Worm (Caenorhabditis elegans): ENCODE data around the gene F49C12.9.
"Not testable (repeated sequence)": the region's sequence is repeated elsewhere in the genome, so short reads cannot be mapped to it uniquely, and the experiment has no call there.

Gene F49C12.9

DNA sequence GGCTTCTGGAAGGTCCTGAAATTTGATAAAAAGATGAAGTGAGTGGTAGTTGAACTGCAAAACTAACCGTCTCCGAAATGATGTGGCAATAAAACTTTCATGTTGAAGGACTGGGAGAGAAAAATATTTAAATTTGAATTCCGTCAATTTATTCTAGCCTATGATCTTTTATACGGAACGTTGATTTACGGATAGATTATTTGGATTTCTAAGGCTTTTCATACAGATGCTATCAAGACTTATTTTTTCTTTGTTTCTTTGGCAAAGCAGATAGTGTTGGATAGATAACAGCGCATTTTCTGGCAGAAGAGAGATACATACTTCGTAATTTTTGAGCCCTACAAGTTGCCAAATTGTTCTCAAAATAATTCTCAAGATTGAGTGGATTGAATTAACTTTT, 12.0 kb downstream of the F49C12.9 start, which contains the start of gene F49C12.4:
TSS of gene F49C12.4 (minus strand) at position 101 of the 400 bp plus-strand sequence.
- TF ChIP-seq ztf-29 (GFP tag; IDR thresholded peaks at IDR 0.05): no peak
- no peak for TF ChIP-seq tab-1 (GFP tag; IDR thresholded peaks at IDR 0.05)
- TF ChIP-seq ztf-23 (GFP tag; IDR thresholded peaks at IDR 0.05): no peak
- no peak for TF ChIP-seq cog-1 (tag; optimal IDR thresholded peaks at IDR 0.05)
- TF ChIP-seq med-1 (GFP tag; optimal IDR thresholded peaks at IDR 0.05; ENCODE audit: insufficient read depth): no peak
- no peak for TF ChIP-seq T22C8.4 (GFP tag; IDR thresholded peaks at IDR 0.05)
- no peak for TF ChIP-seq klf-2 (GFP tag; conservative IDR thresholded peaks at IDR 0.05)
- TF ChIP-seq flt-1 (GFP tag; IDR thresholded peaks at IDR 0.05): no peak
- TF ChIP-seq ref-1 (GFP tag; conservative IDR thresholded peaks at IDR 0.05): no peak

DNA sequence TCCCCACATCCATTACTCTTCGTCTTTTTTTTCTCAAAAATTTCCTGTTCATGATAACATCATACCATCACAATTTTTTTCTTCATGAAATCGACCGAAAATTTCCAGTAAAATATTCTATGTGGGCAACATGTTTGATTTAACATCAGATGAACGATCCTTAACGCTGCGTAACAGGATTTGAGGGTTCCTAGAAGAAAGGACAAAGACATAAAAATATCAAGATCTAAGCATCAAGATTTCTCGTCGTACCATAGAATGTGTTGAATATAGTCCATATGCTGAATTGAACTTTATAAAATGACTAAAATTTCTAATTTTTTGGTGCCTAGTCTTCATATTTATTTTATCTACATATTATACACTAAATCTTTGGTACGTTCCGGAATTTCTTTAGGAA, 15.9 kb downstream of the F49C12.9 start, which contains the start of gene F49C12.3:
TSS of gene F49C12.3 (plus strand) at position 301 of the 400 bp plus-strand sequence.
- TF ChIP-seq T22C8.4 (GFP tag; IDR thresholded peaks at IDR 0.05) (no peak), tab-1 (GFP tag; IDR thresholded peaks at IDR 0.05) (no peak), ztf-29 (GFP tag; IDR thresholded peaks at IDR 0.05) (no peak), flt-1 (GFP tag; IDR thresholded peaks at IDR 0.05) (no peak), klf-2 (GFP tag; conservative IDR thresholded peaks at IDR 0.05) (no peak), ref-1 (GFP tag; conservative IDR thresholded peaks at IDR 0.05) (no peak), ztf-23 (GFP tag; IDR thresholded peaks at IDR 0.05) (no peak), med-1 (GFP tag; optimal IDR thresholded peaks at IDR 0.05; ENCODE audit: insufficient read depth) (no peak), cog-1 (tag; optimal IDR thresholded peaks at IDR 0.05) (no peak)

- no peak for TF ChIP-seq flt-1 (GFP tag; IDR thresholded peaks at IDR 0.05)
- TF ChIP-seq med-1 (GFP tag; optimal IDR thresholded peaks at IDR 0.05; ENCODE audit: insufficient read depth): no peak
- no peak for TF ChIP-seq ref-1 (GFP tag; conservative IDR thresholded peaks at IDR 0.05)
- TF ChIP-seq ztf-23 (GFP tag; IDR thresholded peaks at IDR 0.05): no peak
- TF ChIP-seq T22C8.4 (GFP tag; IDR thresholded peaks at IDR 0.05): no peak
- no peak for TF ChIP-seq cog-1 (tag; optimal IDR thresholded peaks at IDR 0.05)
- TF ChIP-seq ztf-29 (GFP tag; IDR thresholded peaks at IDR 0.05): no peak
- TF ChIP-seq tab-1 (GFP tag; IDR thresholded peaks at IDR 0.05): no peak
- no peak for TF ChIP-seq klf-2 (GFP tag; conservative IDR thresholded peaks at IDR 0.05)
Observed at ce11 chrIV:9299145-9299544, 16.9 kb downstream of the F49C12.9 start, which contains the start of gene F49C12.2. Gene F49C12.2, minus strand, starts transcription at chrIV:9299245.

ce11 chrIV:9296285-9296684, 19.7 kb downstream of the F49C12.9 start, which contains the start of gene F49C12.1:
Gene F49C12.1, minus strand, starts transcription at chrIV:9296354.
- TF ChIP-seq ztf-29 (GFP tag; IDR thresholded peaks at IDR 0.05) (no peak), flt-1 (GFP tag; IDR thresholded peaks at IDR 0.05) (no peak), tab-1 (GFP tag; IDR thresholded peaks at IDR 0.05) (no peak), ref-1 (GFP tag; conservative IDR thresholded peaks at IDR 0.05) (no peak), T22C8.4 (GFP tag; IDR thresholded peaks at IDR 0.05) (no peak), klf-2 (GFP tag; conservative IDR thresholded peaks at IDR 0.05) (no peak), ztf-23 (GFP tag; IDR thresholded peaks at IDR 0.05) (no peak), cog-1 (tag; optimal IDR thresholded peaks at IDR 0.05) (no peak)

DNA sequence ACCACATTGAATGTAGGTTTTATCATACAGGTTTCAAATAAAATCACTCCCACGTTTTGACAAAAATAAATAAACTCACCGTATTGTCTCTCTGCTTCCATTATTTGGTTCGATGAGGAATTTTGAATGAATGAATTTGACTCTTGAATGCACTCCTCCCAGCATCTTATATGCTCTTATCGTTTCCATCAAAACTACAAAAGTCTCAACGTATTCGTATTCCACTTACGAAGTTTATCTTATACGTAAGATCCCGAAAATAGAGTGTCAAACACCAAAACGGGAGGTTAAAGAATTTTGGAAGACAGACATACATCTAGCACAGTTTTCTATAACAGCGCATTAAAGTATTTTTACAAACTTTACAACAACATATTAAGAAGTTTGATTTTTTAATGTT, 22.2 kb downstream of the F49C12.9 start, which contains the start of gene nhr-264:
TSS of gene nhr-264 (minus strand) at position 101 of the 400 bp plus-strand sequence.
- not testable (repeated sequence) for TF ChIP-seq cog-1 (tag; optimal IDR thresholded peaks at IDR 0.05); tab-1 (GFP tag; IDR thresholded peaks at IDR 0.05); ztf-23 (GFP tag; IDR thresholded peaks at IDR 0.05)

DNA sequence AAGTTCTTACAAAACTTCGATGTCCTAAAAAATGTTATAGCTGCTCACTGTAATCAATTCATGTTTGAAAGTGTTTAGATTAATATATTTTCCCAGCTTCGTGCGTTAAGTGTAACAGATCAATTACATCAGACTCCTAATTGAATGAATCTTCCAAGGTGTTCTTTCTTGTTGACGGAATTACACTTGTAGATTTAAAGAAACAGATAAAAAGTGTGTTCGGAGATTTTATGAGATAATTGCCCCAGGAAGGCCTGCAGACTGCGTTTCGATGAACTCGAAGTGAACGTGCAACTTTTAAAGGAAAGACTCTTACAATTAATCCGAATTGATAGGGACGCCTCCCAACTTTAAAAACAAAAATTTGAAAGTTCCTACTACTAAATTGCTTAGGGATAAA, 26.4 kb downstream of the F49C12.9 start:
- no peak for TF ChIP-seq T22C8.4 (GFP tag; IDR thresholded peaks at IDR 0.05)
- no peak for TF ChIP-seq med-1 (GFP tag; optimal IDR thresholded peaks at IDR 0.05; ENCODE audit: insufficient read depth)
- no peak for TF ChIP-seq cog-1 (tag; optimal IDR thresholded peaks at IDR 0.05)
- no peak for TF ChIP-seq flt-1 (GFP tag; IDR thresholded peaks at IDR 0.05)
- TF ChIP-seq ztf-23 (GFP tag; IDR thresholded peaks at IDR 0.05): no peak
- no peak for TF ChIP-seq klf-2 (GFP tag; conservative IDR thresholded peaks at IDR 0.05)
- TF ChIP-seq ref-1 (GFP tag; conservative IDR thresholded peaks at IDR 0.05): no peak
- no peak for TF ChIP-seq ztf-29 (GFP tag; IDR thresholded peaks at IDR 0.05)
- no peak for TF ChIP-seq tab-1 (GFP tag; IDR thresholded peaks at IDR 0.05)

DNA sequence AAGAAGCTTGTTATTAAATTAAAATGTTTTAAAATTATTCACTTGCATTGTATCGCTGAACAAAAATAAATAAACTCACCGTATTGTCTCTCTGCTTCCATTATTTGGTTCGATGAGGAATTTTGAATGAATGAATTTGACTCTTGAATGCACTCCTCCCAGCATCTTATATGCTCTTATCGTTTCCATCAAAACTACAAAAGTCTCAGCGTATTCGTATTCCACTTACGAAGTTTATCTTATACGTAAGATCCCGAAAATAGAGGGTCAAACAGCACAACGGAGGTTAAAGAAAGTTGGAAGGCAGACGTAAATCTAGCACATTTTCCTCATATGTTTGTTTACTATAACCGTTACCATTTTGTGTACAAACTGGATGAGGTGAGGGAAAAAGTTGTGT, 29.7 kb downstream of the F49C12.9 start, which contains the start of gene nhr-267:
TSS of gene nhr-267 (minus strand) at position 101 of the 400 bp plus-strand sequence.
- TF ChIP-seq T22C8.4, flt-1, ztf-29 (GFP tag; IDR thresholded peaks at IDR 0.05): not testable (repeated sequence)

DNA sequence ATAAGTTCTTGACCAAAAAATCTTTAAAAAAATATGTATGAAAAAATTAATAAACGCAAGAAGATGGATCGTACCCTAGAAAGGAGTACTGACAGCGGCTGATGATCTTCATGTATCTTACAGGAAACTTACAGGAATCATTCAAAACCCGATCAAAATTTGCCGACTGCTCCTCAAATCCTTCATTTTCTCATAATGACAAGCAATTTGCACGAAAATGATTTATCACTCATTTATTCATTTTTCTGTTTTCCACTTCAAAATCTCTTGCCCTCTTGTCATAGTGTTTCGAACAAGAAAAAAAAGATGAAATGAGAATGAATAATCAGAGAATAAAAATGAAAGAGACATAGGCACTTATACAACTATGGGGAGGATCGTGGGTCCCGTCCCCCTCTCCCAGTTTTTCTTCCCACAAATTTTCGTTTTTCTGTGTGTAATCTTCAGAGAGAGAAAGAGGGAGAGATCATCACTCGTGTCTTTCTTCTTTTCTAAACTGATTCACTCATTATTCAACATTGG, 41.9 kb downstream of the F49C12.9 start, which contains the start of gene nmy-3:
TSS of gene nmy-3 (plus strand) at position 472 of the 522 bp plus-strand sequence.
- TF ChIP-seq ztf-23 (GFP tag; IDR thresholded peaks at IDR 0.05): no peak
- TF ChIP-seq klf-2 (GFP tag; conservative IDR thresholded peaks at IDR 0.05): no peak
- no peak for TF ChIP-seq ref-1 (GFP tag; conservative IDR thresholded peaks at IDR 0.05)
- TF ChIP-seq cog-1 (tag; optimal IDR thresholded peaks at IDR 0.05): no peak
- no peak for TF ChIP-seq flt-1 (GFP tag; IDR thresholded peaks at IDR 0.05)
- TF ChIP-seq ztf-29 (GFP tag; IDR thresholded peaks at IDR 0.05): no peak
- no peak for TF ChIP-seq tab-1 (GFP tag; IDR thresholded peaks at IDR 0.05)
- TF ChIP-seq T22C8.4 (GFP tag; IDR thresholded peaks at IDR 0.05): no peak
- no peak for TF ChIP-seq med-1 (GFP tag; optimal IDR thresholded peaks at IDR 0.05; ENCODE audit: insufficient read depth)

DNA sequence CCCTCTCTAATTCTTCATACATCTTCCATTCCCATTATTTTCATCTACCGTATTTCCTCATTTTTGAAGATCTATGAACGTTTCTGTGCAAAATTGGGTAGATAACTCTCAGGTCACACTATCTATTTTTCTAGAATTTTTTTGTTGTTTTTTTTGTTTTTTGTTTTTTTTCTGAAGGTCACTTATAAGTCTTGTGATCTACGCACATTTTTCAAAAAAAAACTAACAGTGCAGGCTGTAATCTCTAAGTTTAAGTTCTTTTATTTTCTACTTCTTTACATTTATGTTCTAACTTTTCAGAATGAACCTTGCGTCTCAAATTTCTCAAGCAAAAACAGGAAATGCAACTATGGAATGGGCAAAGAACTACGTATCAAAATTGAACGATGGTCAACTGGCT, 46.2 kb downstream of the F49C12.9 start, which contains the start of gene flh-3:
TSS of gene flh-3 (plus strand) at position 301 of the 400 bp plus-strand sequence.
- TF ChIP-seq tab-1 (GFP tag; IDR thresholded peaks at IDR 0.05): no peak
- TF ChIP-seq ztf-29 (GFP tag; IDR thresholded peaks at IDR 0.05): no peak
- no peak for TF ChIP-seq med-1 (GFP tag; optimal IDR thresholded peaks at IDR 0.05; ENCODE audit: insufficient read depth)
- TF ChIP-seq T22C8.4 (GFP tag; IDR thresholded peaks at IDR 0.05): no peak
- no peak for TF ChIP-seq cog-1 (tag; optimal IDR thresholded peaks at IDR 0.05)
- TF ChIP-seq ref-1 (GFP tag; conservative IDR thresholded peaks at IDR 0.05): no peak
- TF ChIP-seq ztf-23 (GFP tag; IDR thresholded peaks at IDR 0.05): no peak
- TF ChIP-seq flt-1 (GFP tag; IDR thresholded peaks at IDR 0.05): no peak
- TF ChIP-seq klf-2 (GFP tag; conservative IDR thresholded peaks at IDR 0.05): no peak
